Worm (Caenorhabditis elegans) whole organism, L1 larva: ENCODE measurements around the gene hlh-4.

Source experiments
- C04F5.9 ChIP-seq: sonication (generic microtip); optimal IDR thresholded peaks from 2 replicates; lab custom pipeline; 2016; ENCODE audit warnings: missing genetic modification characterization, missing compliant biosample characterization
- C34B4.2 ChIP-seq: sonication (generic microtip); optimal IDR thresholded peaks from 2 replicates; lab custom pipeline; 2017; ENCODE audit warnings: mild to moderate bottlenecking, missing genetic modification characterization, missing compliant biosample characterization
- Y116A8C.19 ChIP-seq: sonication (generic microtip); optimal IDR thresholded peaks from 2 replicates; lab custom pipeline; 2016; ENCODE audit warnings: missing compliant biosample characterization, missing genetic modification characterization, borderline replicate concordance
- aha-1 ChIP-seq: fragments of 150-350 bp; optimal IDR thresholded peaks from 2 replicates; lab custom pipeline; 2014; ENCODE audit warnings: missing biosample characterization, missing genetic modification characterization
- blmp-1 ChIP-seq: fragments of 150-350 bp; optimal IDR thresholded peaks from 2 replicates; lab custom pipeline; 2014; ENCODE audit warnings: missing biosample characterization, missing genetic modification characterization
- ceh-90 ChIP-seq: sonication (generic microtip); optimal IDR thresholded peaks from 2 replicates; lab custom pipeline; 2016; ENCODE audit warnings: missing genetic modification characterization, missing compliant biosample characterization
- ces-1 ChIP-seq: fragments of 150-350 bp; optimal IDR thresholded peaks from 2 replicates; lab custom pipeline; 2014; ENCODE audit warnings: missing biosample characterization, missing genetic modification reagents, missing genetic modification characterization
- dpl-1 ChIP-seq, 3 experiments: fragments of 150-350 bp in 2 of 3; sonication (generic microtip) in 1 of 3; optimal IDR thresholded peaks; 2 replicates each; lab custom pipeline; 2014 to 2017; ENCODE audit warnings: missing biosample characterization in 3 of 3, missing genetic modification characterization in 3 of 3, missing genetic modification reagents in 3 of 3
- efl-1 ChIP-seq, 4 experiments: fragments of 150-350 bp; optimal IDR thresholded peaks in 3 of 4; peaks in 1 of 4; 1 replicate in 1 of 4; 2 replicates in 3 of 4; lab custom pipeline; 2014; ENCODE audit warnings: missing biosample characterization in 2 of 4, missing genetic modification characterization in 2 of 4, missing genetic modification reagents in 2 of 4
- egl-13 ChIP-seq: sonication (generic microtip); optimal IDR thresholded peaks from 2 replicates; lab custom pipeline; 2016; ENCODE audit warnings: missing genotype, missing genetic modification reagents, missing genetic modification characterization, missing compliant biosample characterization
- egl-27 ChIP-seq, 2 experiments: fragments of 150-350 bp in 1 of 2; sonication (generic microtip); optimal IDR thresholded peaks; 3 replicates each; lab custom pipeline; 2017 to 2018; ENCODE audit warnings: missing biosample characterization in 2 of 2, missing genetic modification characterization in 2 of 2, missing genetic modification reagents in 2 of 2
- elt-2 ChIP-seq: sonication (generic microtip); optimal IDR thresholded peaks from 2 replicates; lab custom pipeline; 2016; ENCODE audit warnings: missing genetic modification characterization, mild to moderate bottlenecking, inconsistent platforms, missing compliant biosample characterization, missing genetic modification reagents
- elt-3 ChIP-seq, 6 experiments: fragments of 150-350 bp in 1 of 6; sonication (generic microtip); optimal IDR thresholded peaks; 2 replicates each; lab custom pipeline; 2017 to 2018; ENCODE audit warnings: missing biosample characterization in 6 of 6, missing genetic modification characterization in 6 of 6, inconsistent platforms in 1 of 6
- fkh-8 ChIP-seq: sonication (generic microtip); optimal IDR thresholded peaks from 2 replicates; lab custom pipeline; 2016; ENCODE audit warnings: mild to moderate bottlenecking, missing genetic modification characterization, missing compliant biosample characterization
- grh-1 ChIP-seq: fragments of 200-800 bp; sonication (Bioruptor generic); IDR thresholded peaks from 2 replicates; pipeline ENCODE4 v1.3.6; 2022; ENCODE audit warnings: missing genetic modification reagents, missing genetic modification characterization, missing compliant biosample characterization
- hlh-4 ChIP-seq: sonication (generic microtip); optimal IDR thresholded peaks from 2 replicates; lab custom pipeline; 2016; ENCODE audit warnings: mild to moderate bottlenecking, missing genetic modification characterization, missing compliant biosample characterization
- hpl-2 ChIP-seq: fragments of 150-350 bp; optimal IDR thresholded peaks from 2 replicates; lab custom pipeline; 2014; ENCODE audit warnings: missing biosample characterization, missing genetic modification reagents, missing genetic modification characterization
- irx-1 ChIP-seq: sonication (generic microtip); optimal IDR thresholded peaks from 2 replicates; lab custom pipeline; 2016; ENCODE audit warnings: missing genetic modification characterization, missing compliant biosample characterization
- jun-1 ChIP-seq: fragments of 150-350 bp; optimal IDR thresholded peaks from 2 replicates; lab custom pipeline; 2014; ENCODE audit warnings: missing biosample characterization, missing genetic modification reagents, missing genetic modification characterization
- lin-14 ChIP-seq: fragments of 200-800 bp; sonication (Bioruptor generic); optimal IDR thresholded peaks from 2 replicates; lab custom pipeline; 2018; ENCODE audit warnings: mild to moderate bottlenecking, missing genetic modification characterization, moderate library complexity, missing compliant biosample characterization
- lin-15B ChIP-seq: fragments of 150-350 bp; sonication (generic microtip); optimal IDR thresholded peaks from 3 replicates; lab custom pipeline; 2014; ENCODE audit warnings: missing biosample characterization, missing genetic modification characterization
- lin-39 ChIP-seq: fragments of 150-350 bp; optimal IDR thresholded peaks from 2 replicates; lab custom pipeline; 2014; ENCODE audit warnings: missing biosample characterization, missing genetic modification reagents, missing genetic modification characterization
- lsy-2 ChIP-seq, 2 experiments: fragments of 150-350 bp; optimal IDR thresholded peaks; 2 replicates each; lab custom pipeline; 2014; ENCODE audit warnings: missing biosample characterization in 2 of 2, missing genetic modification characterization in 2 of 2
- mab-9 ChIP-seq: fragments of 200-800 bp; sonication (Bioruptor generic); IDR thresholded peaks from 2 replicates; pipeline ENCODE4 v1.3.6; 2022; ENCODE audit warnings: missing genetic modification reagents, missing genetic modification characterization, missing compliant biosample characterization
- mef-2 ChIP-seq: fragments of 150-350 bp; optimal IDR thresholded peaks from 2 replicates; lab custom pipeline; 2014; ENCODE audit warnings: missing biosample characterization, missing genetic modification characterization
- mep-1 ChIP-seq: fragments of 150-350 bp; optimal IDR thresholded peaks from 2 replicates; lab custom pipeline; 2014; ENCODE audit warnings: missing biosample characterization, missing genetic modification characterization
- nhr-11 ChIP-seq: fragments of 150-350 bp; optimal IDR thresholded peaks from 2 replicates; lab custom pipeline; 2014; ENCODE audit warnings: missing biosample characterization, missing genetic modification characterization
- nhr-12 ChIP-seq: sonication (generic microtip); optimal IDR thresholded peaks from 2 replicates; lab custom pipeline; 2017; ENCODE audit warnings: missing biosample characterization, missing genetic modification characterization
- nhr-19 ChIP-seq: fragments of 200-800 bp; sonication (Bioruptor generic); conservative IDR thresholded peaks from 2 replicates; pipeline ENCODE4 v1.3.6; 2022; ENCODE audit warnings: missing genetic modification characterization, missing compliant biosample characterization
- nhr-20 ChIP-seq: sonication (generic microtip); optimal IDR thresholded peaks from 2 replicates; lab custom pipeline; 2016; ENCODE audit warnings: mild to moderate bottlenecking, missing genetic modification characterization, missing compliant biosample characterization
- nhr-28 ChIP-seq: fragments of 150-350 bp; optimal IDR thresholded peaks from 2 replicates; lab custom pipeline; 2014; ENCODE audit warnings: missing biosample characterization, missing genetic modification characterization
- nhr-47 ChIP-seq: sonication (generic microtip); optimal IDR thresholded peaks from 2 replicates; lab custom pipeline; 2016; ENCODE audit warnings: mild to moderate bottlenecking, missing genetic modification characterization, moderate library complexity, missing compliant biosample characterization
- nhr-85 ChIP-seq: sonication (generic microtip); peaks from one replicate; lab custom pipeline; 2016; ENCODE audit warnings: missing genetic modification characterization, inconsistent platforms, missing compliant biosample characterization
- pag-3 ChIP-seq: sonication (generic microtip); optimal IDR thresholded peaks from 2 replicates; lab custom pipeline; 2017; ENCODE audit warnings: missing genetic modification characterization, mild to moderate bottlenecking, missing compliant biosample characterization, antibody characterized with exemption, borderline replicate concordance; ENCODE audit not compliant: insufficient read depth
- pqm-1 ChIP-seq: sonication (generic microtip); optimal IDR thresholded peaks from 3 replicates; lab custom pipeline; 2017; ENCODE audit warnings: missing biosample characterization, missing genetic modification characterization
- rnt-1 ChIP-seq: sonication (generic microtip); optimal IDR thresholded peaks from 2 replicates; lab custom pipeline; 2016; ENCODE audit warnings: mild to moderate bottlenecking, missing genetic modification characterization, moderate library complexity, missing compliant biosample characterization
- skn-1 ChIP-seq: fragments of 150-350 bp; optimal IDR thresholded peaks from 2 replicates; lab custom pipeline; 2014; ENCODE audit warnings: missing biosample characterization, missing genetic modification characterization
- snu-23 ChIP-seq: sonication (generic microtip); optimal IDR thresholded peaks from 2 replicates; lab custom pipeline; 2016; ENCODE audit warnings: missing genetic modification characterization, missing compliant biosample characterization
- sox-4 ChIP-seq: sonication (generic microtip); optimal IDR thresholded peaks from 2 replicates; lab custom pipeline; 2016; ENCODE audit warnings: missing genetic modification characterization, missing compliant biosample characterization
- tbx-2 ChIP-seq: sonication (generic microtip); optimal IDR thresholded peaks from 2 replicates; lab custom pipeline; 2016; ENCODE audit warnings: missing genetic modification characterization, missing compliant biosample characterization
- unc-130 ChIP-seq: fragments of 150-350 bp; optimal IDR thresholded peaks from 2 replicates; lab custom pipeline; 2017; ENCODE audit warnings: missing biosample characterization, missing genetic modification characterization, inconsistent platforms
- unc-30 ChIP-seq: sonication (generic microtip); optimal IDR thresholded peaks from 2 replicates; lab custom pipeline; 2017; ENCODE audit warnings: missing biosample characterization, missing genetic modification characterization
- unc-62 ChIP-seq: fragments of 150-350 bp; optimal IDR thresholded peaks from 2 replicates; lab custom pipeline; 2014; ENCODE audit warnings: missing biosample characterization, missing genetic modification reagents, missing genetic modification characterization
- unc-86 ChIP-seq: sonication (generic microtip); optimal IDR thresholded peaks from 2 replicates; lab custom pipeline; 2016; ENCODE audit warnings: missing genetic modification characterization, missing compliant biosample characterization
- vab-15 ChIP-seq: sonication (generic microtip); optimal IDR thresholded peaks from 2 replicates; lab custom pipeline; 2017; ENCODE audit warnings: missing genotype, mild to moderate bottlenecking, missing genetic modification characterization, missing compliant biosample characterization
- xbp-1 ChIP-seq: sonication (generic microtip); optimal IDR thresholded peaks from 2 replicates; lab custom pipeline; 2016; ENCODE audit warnings: missing genetic modification characterization, missing compliant biosample characterization
- zip-4 ChIP-seq: fragments of 200-800 bp; sonication (Bioruptor generic); optimal IDR thresholded peaks from 2 replicates; lab custom pipeline; 2018; ENCODE audit warnings: mild to moderate bottlenecking, missing genetic modification characterization, moderate library complexity, missing compliant biosample characterization
- ztf-4 ChIP-seq: fragments of 150-350 bp; optimal IDR thresholded peaks from 2 replicates; lab custom pipeline; 2014; ENCODE audit warnings: missing biosample characterization, missing genetic modification characterization

hlh-4 gene

ce11 chrIII:9734030-9734429 is 4.8 kb downstream of the hlh-4 start:
- no peak for TF ChIP-seq nhr-19 (GFP tag; lab: Robert Waterston, UW)
- TF ChIP-seq mef-2 (tag; lab: Kevin White, UChicago): no peak
- no peak for TF ChIP-seq unc-62
- TF ChIP-seq efl-1 (optimal IDR thresholded peaks at IDR 0.05; lab: Kevin White, UChicago): no peak
- no peak for TF ChIP-seq efl-1 (GFP tag; optimal IDR thresholded peaks at IDR 0.05 in 1 of 2; lab: Kevin White, UChicago)
- no peak for TF ChIP-seq xbp-1 (tag; lab: Kevin White, UChicago)
- peak; percentile 55 for TF ChIP-seq lin-14 (GFP tag; lab: Kevin White, UChicago)
- TF ChIP-seq mab-9 (GFP tag; lab: Robert Waterston, UW): no peak
- no peak for TF ChIP-seq nhr-11 (tag; lab: Kevin White, UChicago)
- no peak for TF ChIP-seq nhr-20 (tag; lab: Kevin White, UChicago)
- TF ChIP-seq Y116A8C.19 (tag; lab: Kevin White, UChicago): no peak
- TF ChIP-seq nhr-12 (tag; lab: Kevin White, UChicago): no peak
- TF ChIP-seq irx-1 (tag; lab: Kevin White, UChicago): no peak
- no peak for TF ChIP-seq zip-4
- no peak for TF ChIP-seq C34B4.2 (tag; lab: Kevin White, UChicago)
- no peak for TF ChIP-seq ces-1 (GFP tag; lab: Kevin White, UChicago)
- TF ChIP-seq unc-30: no peak
- peak; percentile 87 for TF ChIP-seq nhr-85 (tag; lab: Kevin White, UChicago)
- no peak for TF ChIP-seq egl-13 (tag; lab: Kevin White, UChicago)
- no peak for TF ChIP-seq sox-4
- TF ChIP-seq unc-130 (tag; lab: Kevin White, UChicago): no peak
- TF ChIP-seq nhr-28: no peak
- TF ChIP-seq aha-1 (tag; lab: Kevin White, UChicago): no peak
- no peak for TF ChIP-seq ceh-90 (tag; lab: Kevin White, UChicago)
- no peak for TF ChIP-seq fkh-8 (tag; lab: Kevin White, UChicago)
- no peak for TF ChIP-seq pag-3 (tag; lab: Kevin White, UChicago)
- TF ChIP-seq grh-1: no peak; the same call in 1 of the 2 replicates
- TF ChIP-seq unc-86: no peak
- no peak for TF ChIP-seq egl-27 (tag; optimal IDR thresholded peaks at IDR 0.05; lab: Kevin White, UChicago)
- no peak for TF ChIP-seq pqm-1 (tag; lab: Kevin White, UChicago)
- TF ChIP-seq snu-23: peak; percentile 21
- TF ChIP-seq elt-2: no peak
- TF ChIP-seq tbx-2 (tag; lab: Kevin White, UChicago): no peak
- TF ChIP-seq lin-39 (tag; lab: Kevin White, UChicago): no peak
- no peak for TF ChIP-seq elt-3 (tag; optimal IDR thresholded peaks at IDR 0.05; lab: Kevin White, UChicago)
- no peak for TF ChIP-seq hpl-2
- TF ChIP-seq skn-1: no peak
- peak; percentile 26 for TF ChIP-seq mep-1 (tag; lab: Kevin White, UChicago)
- no peak for TF ChIP-seq ztf-4 (tag; lab: Kevin White, UChicago)
- TF ChIP-seq nhr-47: no peak
- no peak for TF ChIP-seq hlh-4 (tag; lab: Kevin White, UChicago)
- TF ChIP-seq rnt-1 (tag; lab: Kevin White, UChicago): peak; percentile 14
- TF ChIP-seq lsy-2 (tag; optimal IDR thresholded peaks at IDR 0.05; lab: Kevin White, UChicago): no peak
- TF ChIP-seq C04F5.9 (tag; lab: Kevin White, UChicago): no peak
- TF ChIP-seq vab-15 (tag; lab: Kevin White, UChicago): no peak
- no peak for TF ChIP-seq lin-15B (tag; lab: Kevin White, UChicago)
- no peak for TF ChIP-seq jun-1 (tag; lab: Kevin White, UChicago)
- TF ChIP-seq dpl-1 (GFP tag; optimal IDR thresholded peaks at IDR 0.05; lab: Kevin White, UChicago): no peak
- peak; percentile 67 for TF ChIP-seq blmp-1 (tag; lab: Kevin White, UChicago)
